Worm (Caenorhabditis elegans) whole organism, young adult: Measurements from ENCODE around the gene pdzd-8.
"Not testable (repeated sequence)": the region's sequence is repeated elsewhere in the genome, so short reads cannot be mapped to it uniquely, and the experiment has no call there.

Experiments used
- C06A6.2 ChIP-seq: fragments of 200-800 bp; sonication (Bioruptor generic); conservative IDR thresholded peaks from 2 replicates; pipeline ENCODE4 v1.3.6; 2022; ENCODE audit warnings: missing genetic modification characterization, missing compliant biosample characterization
- C17E4.6 ChIP-seq: fragments of 200-800 bp; sonication (Bioruptor generic); IDR thresholded peaks from 2 replicates; pipeline ENCODE4 v1.3.6; 2022; ENCODE audit warnings: missing genetic modification reagents, missing genetic modification characterization, missing compliant biosample characterization
- F49E8.2 ChIP-seq: sonication (generic microtip); optimal IDR thresholded peaks from 3 replicates; lab custom pipeline; 2017; ENCODE audit warnings: missing genetic modification characterization, mild to moderate bottlenecking, missing compliant biosample characterization, antibody characterized with exemption, moderate library complexity; ENCODE audit not compliant: insufficient read depth
- Y53G8AR.9 ChIP-seq: fragments of 200-800 bp; sonication (Bioruptor generic); conservative IDR thresholded peaks from 2 replicates; pipeline ENCODE4 v1.3.6; 2022; ENCODE audit warnings: missing genetic modification reagents, missing genetic modification characterization, missing compliant biosample characterization
- ceh-27 ChIP-seq: fragments of 200-800 bp; sonication (Bioruptor generic); optimal IDR thresholded peaks from 2 replicates; lab custom pipeline; 2018; ENCODE audit warnings: mild to moderate bottlenecking, missing genetic modification characterization, moderate library complexity, missing compliant biosample characterization
- ceh-40 ChIP-seq: fragments of 200-800 bp; sonication (Bioruptor generic); IDR thresholded peaks from 2 replicates; pipeline ENCODE4 v1.3.6; 2022; ENCODE audit warnings: missing genetic modification characterization, missing compliant biosample characterization
- hsf-1 ChIP-seq: fragments of 200-800 bp; sonication (Bioruptor generic); IDR thresholded peaks from 2 replicates; pipeline ENCODE4 v1.3.6; 2022; ENCODE audit warnings: missing genetic modification reagents, missing genetic modification characterization, missing compliant biosample characterization
- lin-26 ChIP-seq: fragments of 200-800 bp; sonication (Bioruptor generic); IDR thresholded peaks from 2 replicates; pipeline ENCODE4 v1.3.6; 2022; ENCODE audit warnings: missing genetic modification reagents, missing genetic modification characterization, missing compliant biosample characterization
- mel-28 ChIP-seq: sonication (generic microtip); optimal IDR thresholded peaks from 2 replicates; lab custom pipeline; 2016; ENCODE audit warnings: borderline replicate concordance, mild to moderate bottlenecking, missing genetic modification characterization, missing compliant biosample characterization
- mxl-1 ChIP-seq: sonication (generic microtip); optimal IDR thresholded peaks from 2 replicates; lab custom pipeline; 2016; ENCODE audit warnings: missing genetic modification characterization, missing compliant biosample characterization
- nhr-179 ChIP-seq: sonication (generic microtip); optimal IDR thresholded peaks from 2 replicates; lab custom pipeline; 2016; ENCODE audit warnings: mild to moderate bottlenecking, missing genetic modification characterization, missing compliant biosample characterization
- ztf-25 ChIP-seq: fragments of 200-800 bp; sonication (Bioruptor generic); IDR thresholded peaks from 2 replicates; pipeline ENCODE4 v1.3.6; 2022; ENCODE audit warnings: missing genetic modification reagents, missing genetic modification characterization, missing compliant biosample characterization

DNA sequence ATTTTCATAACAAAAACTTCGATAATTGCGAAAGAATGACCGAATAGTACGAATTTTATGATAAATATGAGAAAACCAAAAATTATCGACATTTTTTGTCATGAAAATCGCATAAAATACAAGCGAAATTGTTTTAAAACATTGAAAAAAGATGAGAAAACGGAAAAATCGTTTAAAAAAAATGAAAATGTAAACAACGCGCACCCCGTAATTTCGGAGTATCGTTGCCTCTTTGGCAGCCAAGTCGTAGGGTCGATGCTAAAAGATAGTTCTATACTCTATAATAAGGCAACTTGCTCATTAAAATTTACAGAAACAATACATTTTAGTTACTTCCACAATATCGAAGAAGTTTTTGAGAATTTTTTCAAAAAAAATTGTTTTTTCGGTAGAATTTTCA lies 14.2 kb upstream of the pdzd-8 start:
- TF ChIP-seq Y53G8AR.9 (GFP tag; lab: Robert Waterston, UW); F49E8.2; ceh-40; nhr-179 (tag; lab: Kevin White, UChicago); hsf-1 (GFP tag; lab: Robert Waterston, UW); C17E4.6 (GFP tag; lab: Robert Waterston, UW); C06A6.2 (GFP tag; lab: Robert Waterston, UW); ceh-27 (GFP tag; lab: Kevin White, UChicago); mxl-1 (tag; lab: Kevin White, UChicago); mel-28; lin-26; ztf-25 (GFP tag; lab: Robert Waterston, UW): not testable (repeated sequence)
